Worm (Caenorhabditis elegans): Measurements from ENCODE around the gene fipr-6.

The fipr-6 gene

DNA sequence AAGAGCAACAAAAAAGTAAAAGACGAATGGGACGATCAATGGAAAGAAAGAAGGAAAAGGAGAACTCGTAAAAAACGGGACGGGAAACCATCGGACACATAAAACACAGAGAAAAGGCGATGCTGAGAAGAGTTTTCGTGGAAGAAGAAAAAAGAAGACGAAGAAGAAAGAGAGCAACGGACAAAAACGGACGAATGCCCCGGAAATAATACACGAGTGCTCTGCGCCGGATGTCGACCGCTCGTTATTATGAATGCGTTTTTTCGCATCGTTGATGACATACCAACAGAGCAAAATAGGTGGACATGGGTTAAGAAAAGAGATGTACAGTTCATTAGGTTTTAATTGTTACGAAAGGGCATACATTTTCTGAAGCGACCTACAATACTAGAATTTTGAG lies 44.6 kb downstream of the fipr-6 start, which contains the start of gene Y22F5A.11:
Gene Y22F5A.11, minus strand, starts transcription at position 28 of the 400 bp plus-strand sequence.
- TF ChIP-seq T22C8.4 (GFP tag; IDR thresholded peaks at IDR 0.05), result no peak
- TF ChIP-seq ztf-29 (GFP tag; IDR thresholded peaks at IDR 0.05), result no peak
- TF ChIP-seq ref-1 (GFP tag; conservative IDR thresholded peaks at IDR 0.05), result no peak
- no peak for TF ChIP-seq klf-2 (GFP tag; conservative IDR thresholded peaks at IDR 0.05)
- no peak for TF ChIP-seq tab-1 (GFP tag; IDR thresholded peaks at IDR 0.05)
- TF ChIP-seq med-1 (GFP tag; optimal IDR thresholded peaks at IDR 0.05; ENCODE audit: insufficient read depth), result no peak
- TF ChIP-seq flt-1 (GFP tag; IDR thresholded peaks at IDR 0.05), result no peak
- TF ChIP-seq cog-1 (tag; optimal IDR thresholded peaks at IDR 0.05), result no peak
- TF ChIP-seq ztf-23 (GFP tag; IDR thresholded peaks at IDR 0.05), result no peak

DNA sequence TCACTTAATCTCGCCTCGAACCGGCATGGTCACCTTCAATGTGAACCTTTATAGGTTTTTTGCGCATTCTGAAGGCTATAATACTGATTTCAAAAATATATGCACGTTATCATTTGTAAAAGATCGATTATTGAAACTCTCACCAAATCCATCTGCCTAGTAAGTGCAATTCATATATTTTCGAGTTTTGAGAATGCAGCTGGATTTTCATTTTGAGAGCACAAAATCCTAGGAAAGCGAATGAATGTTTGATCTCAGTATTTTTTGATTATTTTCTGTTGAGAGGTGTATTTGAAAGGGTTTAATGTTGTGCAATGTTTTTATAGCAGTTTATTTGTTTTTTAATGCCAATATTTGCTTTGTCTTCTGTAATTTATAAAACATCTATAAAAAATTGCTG lies 45.0 kb downstream of the fipr-6 start:
- no peak for TF ChIP-seq klf-2 (GFP tag; conservative IDR thresholded peaks at IDR 0.05)
- TF ChIP-seq ztf-23 (GFP tag; IDR thresholded peaks at IDR 0.05), result no peak
- no peak for TF ChIP-seq flt-1 (GFP tag; IDR thresholded peaks at IDR 0.05)
- no peak for TF ChIP-seq ref-1 (GFP tag; conservative IDR thresholded peaks at IDR 0.05)
- TF ChIP-seq cog-1 (tag; optimal IDR thresholded peaks at IDR 0.05), result no peak
- TF ChIP-seq T22C8.4 (GFP tag; IDR thresholded peaks at IDR 0.05), result no peak
- no peak for TF ChIP-seq ztf-29 (GFP tag; IDR thresholded peaks at IDR 0.05)
- TF ChIP-seq med-1 (GFP tag; optimal IDR thresholded peaks at IDR 0.05; ENCODE audit: insufficient read depth), result no peak
- no peak for TF ChIP-seq tab-1 (GFP tag; IDR thresholded peaks at IDR 0.05)

DNA sequence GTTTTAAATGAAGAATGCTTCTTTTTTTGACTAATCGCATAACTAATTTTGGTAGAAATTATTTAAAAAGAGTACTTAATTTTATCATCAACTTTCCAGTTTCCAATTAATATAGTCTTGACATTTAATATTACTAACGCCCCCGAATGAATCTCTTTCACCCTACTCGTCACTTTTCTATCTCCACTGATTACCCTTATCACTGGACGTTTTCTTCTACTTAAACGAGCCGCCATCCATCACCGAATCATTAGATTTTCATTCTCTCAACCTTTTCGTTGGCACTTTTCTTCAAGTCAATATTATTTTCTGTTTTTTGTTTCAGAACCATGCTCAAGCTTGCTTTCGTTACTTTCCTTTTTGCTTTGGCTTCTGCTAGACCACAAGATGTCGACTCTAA lies 46.5 kb downstream of the fipr-6 start, which contains the start of gene lys-1:
Gene lys-1, plus strand, starts transcription at position 326 of the 400 bp plus-strand sequence.
- TF ChIP-seq T22C8.4 (GFP tag; IDR thresholded peaks at IDR 0.05) (no peak), klf-2 (GFP tag; conservative IDR thresholded peaks at IDR 0.05) (no peak), cog-1 (tag; optimal IDR thresholded peaks at IDR 0.05) (no peak), tab-1 (GFP tag; IDR thresholded peaks at IDR 0.05) (no peak), flt-1 (GFP tag; IDR thresholded peaks at IDR 0.05) (no peak), ztf-29 (GFP tag; IDR thresholded peaks at IDR 0.05) (no peak), ref-1 (GFP tag; conservative IDR thresholded peaks at IDR 0.05) (no peak), ztf-23 (GFP tag; IDR thresholded peaks at IDR 0.05) (no peak), med-1 (GFP tag; optimal IDR thresholded peaks at IDR 0.05; ENCODE audit: insufficient read depth) (no peak)

DNA sequence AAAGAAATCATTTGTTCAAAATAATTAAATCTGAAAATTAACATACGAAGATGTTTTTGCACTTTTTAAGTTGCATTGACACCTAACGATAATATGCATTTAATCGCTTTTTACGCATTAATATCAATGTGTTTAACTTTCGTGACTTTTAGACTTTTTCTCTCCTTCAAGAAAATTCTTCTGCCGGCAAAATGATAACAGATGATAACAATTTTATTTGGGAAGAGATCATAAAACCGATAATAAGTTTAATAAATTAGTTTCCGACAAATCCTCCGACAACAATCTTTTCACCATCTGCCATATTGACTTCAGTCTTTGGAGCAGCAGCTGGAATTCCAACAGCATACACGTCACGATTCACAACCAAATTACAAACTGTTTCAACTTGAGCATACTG lies 49.1 kb downstream of the fipr-6 start:
- TF ChIP-seq klf-2 (GFP tag; conservative IDR thresholded peaks at IDR 0.05) (no peak), med-1 (GFP tag; optimal IDR thresholded peaks at IDR 0.05; ENCODE audit: insufficient read depth) (no peak), tab-1 (GFP tag; IDR thresholded peaks at IDR 0.05) (no peak), ztf-23 (GFP tag; IDR thresholded peaks at IDR 0.05) (no peak), ztf-29 (GFP tag; IDR thresholded peaks at IDR 0.05) (no peak), cog-1 (tag; optimal IDR thresholded peaks at IDR 0.05) (no peak), flt-1 (GFP tag; IDR thresholded peaks at IDR 0.05) (no peak), T22C8.4 (GFP tag; IDR thresholded peaks at IDR 0.05) (no peak), ref-1 (GFP tag; conservative IDR thresholded peaks at IDR 0.05) (no peak)
